Worm (Caenorhabditis elegans) whole organism, mixed stage, embryonic: ENCODE data around the gene D2089.3.

ENCODE experiments used
- bed-3 ChIP-seq: fragments of 200-800 bp; sonication (Bioruptor generic); optimal IDR thresholded peaks from 3 replicates; lab custom pipeline; 2018; ENCODE audit warnings: mild to moderate bottlenecking, missing genetic modification characterization, moderate library complexity, missing compliant biosample characterization
- ceh-43 ChIP-seq: fragments of 200-800 bp; sonication (Bioruptor generic); optimal IDR thresholded peaks from 2 replicates; lab custom pipeline; 2018; ENCODE audit warnings: mild to moderate bottlenecking, missing genetic modification characterization, moderate library complexity, missing compliant biosample characterization
- ces-1 ChIP-seq: fragments of 150-350 bp; optimal IDR thresholded peaks from 2 replicates; lab custom pipeline; 2014; ENCODE audit warnings: missing biosample characterization, missing genetic modification reagents, missing genetic modification characterization
- elt-1 ChIP-seq: sonication (generic microtip); optimal IDR thresholded peaks from 2 replicates; lab custom pipeline; 2017; ENCODE audit warnings: missing genetic modification characterization, mild to moderate bottlenecking, missing compliant biosample characterization, antibody characterized with exemption, moderate library complexity, borderline replicate concordance; ENCODE audit not compliant: insufficient read depth
- elt-3 ChIP-seq: fragments of 150-350 bp; optimal IDR thresholded peaks from 2 replicates; lab custom pipeline; 2014; ENCODE audit warnings: missing biosample characterization, missing genetic modification characterization
- lin-13 ChIP-seq: fragments of 150-350 bp; optimal IDR thresholded peaks from 2 replicates; lab custom pipeline; 2014; ENCODE audit warnings: missing biosample characterization, missing genetic modification characterization
- nhr-12 ChIP-seq: fragments of 150-350 bp; optimal IDR thresholded peaks from 2 replicates; lab custom pipeline; 2014; ENCODE audit warnings: missing biosample characterization, missing genetic modification characterization
- nhr-28 ChIP-seq: fragments of 150-350 bp; optimal IDR thresholded peaks from 2 replicates; lab custom pipeline; 2014; ENCODE audit warnings: missing biosample characterization, missing genetic modification characterization
- pha-4 ChIP-seq: fragments of 150-350 bp; optimal IDR thresholded peaks from 2 replicates; lab custom pipeline; 2018; ENCODE audit warnings: missing biosample characterization, missing genetic modification reagents, missing genetic modification characterization
- snpc-4 ChIP-seq: fragments of 150-350 bp; optimal IDR thresholded peaks from 2 replicates; lab custom pipeline; 2014; ENCODE audit warnings: missing biosample characterization, missing genetic modification characterization
- unc-39 ChIP-seq: fragments of 150-350 bp; optimal IDR thresholded peaks from 2 replicates; lab custom pipeline; 2014; ENCODE audit warnings: missing biosample characterization, missing genetic modification characterization
- unc-62 ChIP-seq: fragments of 150-350 bp; optimal IDR thresholded peaks from 2 replicates; lab custom pipeline; 2014; ENCODE audit warnings: missing biosample characterization, missing genetic modification reagents, missing genetic modification characterization
- ztf-11 ChIP-seq: fragments of 150-350 bp; optimal IDR thresholded peaks from 2 replicates; lab custom pipeline; 2014; ENCODE audit warnings: missing biosample characterization, missing genetic modification characterization

DNA sequence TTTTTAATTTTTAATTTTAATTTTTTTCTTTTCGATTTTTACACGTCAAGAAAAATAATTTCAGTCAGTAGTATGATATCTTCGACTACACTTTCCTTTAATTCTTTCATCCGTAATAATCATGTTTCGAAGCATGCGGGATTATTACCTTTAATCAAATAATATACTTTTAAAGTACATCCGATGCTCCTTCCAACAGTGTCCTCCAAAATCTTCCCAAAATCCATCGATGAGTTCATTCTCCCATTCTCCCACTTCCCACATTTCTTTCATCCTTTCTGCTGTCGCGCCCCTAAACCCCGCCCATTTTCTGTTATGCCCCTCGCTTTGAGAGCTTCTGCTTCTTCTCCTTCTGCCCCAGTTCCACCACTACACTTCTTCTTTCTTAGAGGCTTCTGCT is 29.8 kb upstream of the D2089.3 start, which contains the start of gene lgc-57:
- no peak for TF ChIP-seq unc-62 (GFP tag; lab: Kevin White, UChicago)
- TF ChIP-seq ces-1 (GFP tag; lab: Kevin White, UChicago) = no peak
- no peak for TF ChIP-seq lin-13 (tag; lab: Kevin White, UChicago)
- no peak for TF ChIP-seq elt-3 (tag; lab: Kevin White, UChicago)
- no peak for TF ChIP-seq elt-1
- TF ChIP-seq pha-4 (tag; lab: Kevin White, UChicago) = no peak
- TF ChIP-seq bed-3 = no peak
- TF ChIP-seq ceh-43 = no peak
- TF ChIP-seq unc-39 = no peak
- no peak for TF ChIP-seq nhr-12 (tag; lab: Kevin White, UChicago)
- no peak for TF ChIP-seq snpc-4
- TF ChIP-seq ztf-11 = no peak
- TF ChIP-seq nhr-28 = no peak
